Fruit fly (Drosophila melanogaster): ENCODE data around the gene Imp.

Gene Imp

DNA sequence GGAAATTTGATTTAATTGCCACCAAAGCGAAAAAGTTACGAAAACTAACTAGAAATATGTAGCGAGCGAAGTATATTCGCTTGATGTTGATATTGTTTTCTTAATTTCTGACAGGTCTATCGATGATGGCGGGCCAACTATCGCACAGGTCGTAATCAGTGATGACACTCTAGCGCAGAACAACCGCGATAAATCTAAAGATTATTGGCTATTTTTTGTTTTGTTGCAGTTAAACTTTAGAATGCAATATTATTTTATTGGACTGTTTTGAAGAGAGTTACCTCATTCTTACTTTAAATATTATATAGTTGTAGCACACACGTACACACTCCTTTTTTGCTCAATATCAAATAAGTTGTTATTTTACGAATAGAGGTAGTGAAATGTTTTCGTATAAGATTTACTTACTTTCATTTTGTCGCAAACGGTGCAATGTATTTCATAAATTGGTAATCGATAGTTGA, 22.9 kb upstream of the Imp start, which contains the start of gene sbr (continued):
- TF ChIP-seq vnd (GFP tag; IDR thresholded peaks at IDR 0.05; ENCODE audit: partially characterized antibody) (peak; percentile 78), CG18476 (GFP tag; optimal IDR thresholded peaks at IDR 0.05) (peak; percentile 2), bigmax (GFP tag; optimal IDR thresholded peaks at IDR 0.05) (no peak), Ssrp (tag; optimal IDR thresholded peaks at IDR 0.05) (no peak), grau (tag; optimal IDR thresholded peaks at IDR 0.05) (peak; percentile 30), HLH4C (GFP tag; IDR thresholded peaks at IDR 0.05; ENCODE audit: partially characterized antibody) (peak; percentile 78), tna (GFP tag; IDR thresholded peaks at IDR 0.05; ENCODE audit: partially characterized antibody) (peak; percentile 32; the same call in 1 of the 2 replicates), bsh (GFP tag; optimal IDR thresholded peaks at IDR 0.05) (no peak), CG1024 (GFP tag; IDR thresholded peaks at IDR 0.05) (no peak), CG43689 (GFP tag; IDR thresholded peaks at IDR 0.05) (no peak), CG10321 (GFP tag; IDR thresholded peaks at IDR 0.05) (no peak), Bgb (GFP tag; IDR thresholded peaks at IDR 0.05; ENCODE audit: partially characterized antibody) (peak; percentile 76), Atf3 (GFP tag; optimal IDR thresholded peaks at IDR 0.05) (no peak), knrl (GFP tag; IDR thresholded peaks at IDR 0.05; ENCODE audit: partially characterized antibody) (peak; percentile 83; the same call in 2 of the 3 replicates), lov (optimal IDR thresholded peaks at IDR 0.05) (no peak), lov (GFP tag; IDR thresholded peaks at IDR 0.05) (no peak), MBD-R2 (GFP tag; IDR thresholded peaks at IDR 0.05) (peak; percentile 15; the same call in 1 of the 2 replicates), klu (GFP tag; IDR thresholded peaks at IDR 0.05) (no peak), CG30403 (GFP tag; optimal IDR thresholded peaks at IDR 0.05) (peak; percentile 42), gfzf (GFP tag; optimal IDR thresholded peaks at IDR 0.05) (peak; percentile 35), CG4617 (GFP tag; optimal IDR thresholded peaks at IDR 0.05; ENCODE audit: borderline replicate concordance) (peak; percentile 18), z (GFP tag; IDR thresholded peaks at IDR 0.05) (no peak), Rfx (GFP tag; IDR thresholded peaks at IDR 0.05) (peak; percentile 47; the same call in 1 of the 2 replicates), CG8765 (GFP tag; IDR thresholded peaks at IDR 0.05) (no peak), slbo (GFP tag; IDR thresholded peaks at IDR 0.05) (peak; percentile 41; the same call in 1 of the 2 replicates), B-H2 (GFP tag; optimal IDR thresholded peaks at IDR 0.05) (peak; percentile 10), Xbp1 (GFP tag; optimal IDR thresholded peaks at IDR 0.05) (peak; percentile 6), CG13123 (GFP tag; optimal IDR thresholded peaks at IDR 0.05) (no peak), CG4707 (GFP tag; optimal IDR thresholded peaks at IDR 0.05) (no peak), crol (GFP tag; IDR thresholded peaks at IDR 0.05) (no peak), CG17186 (GFP tag; optimal IDR thresholded peaks at IDR 0.05) (peak; percentile 12), CG16813 (GFP tag; IDR thresholded peaks at IDR 0.05; ENCODE audit: partially characterized antibody) (peak; percentile 87), chn (GFP tag; optimal IDR thresholded peaks at IDR 0.05) (no peak), Meics (GFP tag; optimal IDR thresholded peaks at IDR 0.05) (no peak), CG2712 (tag; optimal IDR thresholded peaks at IDR 0.05) (no peak), CG10147 (GFP tag; optimal IDR thresholded peaks at IDR 0.05) (no peak), CG6683 (GFP tag; optimal IDR thresholded peaks at IDR 0.05) (no peak), dysf (GFP tag; IDR thresholded peaks at IDR 0.05) (no peak), CTCF (GFP tag; optimal IDR thresholded peaks at IDR 0.05) (no peak), Dref (GFP tag; IDR thresholded peaks at IDR 0.05) (peak; percentile 69), ATbp (GFP tag; optimal IDR thresholded peaks at IDR 0.05) (no peak), CG17829 (tag; optimal IDR thresholded peaks at IDR 0.05) (peak; percentile 13), Neu2 (GFP tag; optimal IDR thresholded peaks at IDR 0.05; ENCODE audit: borderline replicate concordance) (no peak), row (GFP tag; IDR thresholded peaks at IDR 0.05) (peak; percentile 78), amos (GFP tag; IDR thresholded peaks at IDR 0.05; ENCODE audit: partially characterized antibody) (peak; percentile 78), vfl (GFP tag; optimal IDR thresholded peaks at IDR 0.05) (no peak), Myb (GFP tag; optimal IDR thresholded peaks at IDR 0.05) (peak; percentile 1), cg (GFP tag; optimal IDR thresholded peaks at IDR 0.05) (no peak), NfI (GFP tag; optimal IDR thresholded peaks at IDR 0.05) (no peak), sob (GFP tag; IDR thresholded peaks at IDR 0.05) (no peak), jumu (GFP tag; optimal IDR thresholded peaks at IDR 0.05) (no peak)
